Worm (Caenorhabditis elegans): Measurements from ENCODE around the gene gpa-2.

Gene gpa-2

DNA sequence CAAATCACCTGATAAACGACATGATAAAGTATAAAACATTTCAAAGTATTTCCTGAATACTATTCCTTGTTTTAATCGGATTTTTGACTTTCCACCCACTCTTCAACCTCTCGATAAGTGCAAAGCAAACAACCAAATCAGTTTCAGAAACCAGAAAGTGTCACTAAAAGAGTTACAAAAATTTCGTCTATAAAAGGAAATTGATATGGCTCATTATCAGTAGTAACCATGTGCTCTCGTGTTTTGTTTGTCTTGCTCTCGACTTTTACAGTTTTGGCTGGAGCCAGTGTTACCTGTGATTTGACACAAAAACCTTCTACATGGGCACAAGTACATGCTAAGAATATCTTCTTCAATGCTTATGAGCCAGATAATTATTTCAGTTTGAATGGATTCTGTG is 12.9 kb downstream of the gpa-2 start, which contains the start of gene F52E1.14 (continued):
- TF ChIP-seq php-3 (GFP tag; IDR thresholded peaks at IDR 0.05) (peak; percentile 37; the same call in 1 of the 2 replicates), hlh-11 (tag; optimal IDR thresholded peaks at IDR 0.05) (peak; percentile 72), dpl-1 (GFP tag; optimal IDR thresholded peaks at IDR 0.05) (no peak), pqm-1 (tag; optimal IDR thresholded peaks at IDR 0.05) (peak; percentile 67), cey-2 (tag; optimal IDR thresholded peaks at IDR 0.05; ENCODE audit: borderline replicate concordance, insufficient read depth) (peak; percentile 62), F44E2.7 (GFP tag; IDR thresholded peaks at IDR 0.05) (no peak)

DNA sequence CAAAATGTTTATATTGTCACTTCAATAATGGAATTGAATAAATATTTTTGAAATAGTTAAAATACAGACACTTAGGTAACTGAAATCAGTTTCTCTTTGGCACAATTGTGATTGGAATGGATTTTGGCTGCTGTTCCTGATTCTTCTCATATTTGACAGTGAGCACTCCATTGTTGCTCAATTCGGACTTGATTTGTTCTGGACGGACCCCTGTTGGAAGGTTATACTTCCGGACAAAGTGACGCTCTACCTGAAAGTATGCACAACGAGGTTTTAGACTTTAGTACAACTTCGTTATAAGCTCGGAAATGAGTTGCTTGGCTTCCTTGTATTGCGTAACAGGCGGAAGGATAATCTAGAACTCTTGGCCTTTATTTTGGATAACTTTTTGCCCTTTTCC is 14.0 kb downstream of the gpa-2 start:
- TF ChIP-seq nhr-237 (tag; optimal IDR thresholded peaks at IDR 0.05) (no peak), nhr-76 (tag; optimal IDR thresholded peaks at IDR 0.05) (no peak), daf-16 (GFP tag; optimal IDR thresholded peaks at IDR 0.05) (no peak), daf-16 (tag; optimal IDR thresholded peaks at IDR 0.05) (peak; percentile 9), ama-1 (optimal IDR thresholded peaks at IDR 0.05) (no peak), zfp-3 (GFP tag; conservative IDR thresholded peaks at IDR 0.05) (peak; percentile 48; the same call in 1 of the 2 replicates), vab-7 (GFP tag; IDR thresholded peaks at IDR 0.05) (no peak), nhr-25 (tag; optimal IDR thresholded peaks at IDR 0.05; ENCODE audit: borderline replicate concordance, insufficient read depth) (no peak), dmd-6 (GFP tag; IDR thresholded peaks at IDR 0.05) (no peak), zfp-2 (tag; optimal IDR thresholded peaks at IDR 0.05) (no peak), ZK546.5 (tag; optimal IDR thresholded peaks at IDR 0.05) (no peak), F44E2.7 (GFP tag; IDR thresholded peaks at IDR 0.05) (no peak), egl-27 (tag; optimal IDR thresholded peaks at IDR 0.05) (no peak), lim-7 (GFP tag; IDR thresholded peaks at IDR 0.05) (no peak), zag-1 (tag; optimal IDR thresholded peaks at IDR 0.05) (no peak), ceh-62 (tag; optimal IDR thresholded peaks at IDR 0.05) (no peak), unc-39 (tag; optimal IDR thresholded peaks at IDR 0.05) (no peak), gei-8 (GFP tag; optimal IDR thresholded peaks at IDR 0.05) (no peak), unc-62 (GFP tag; optimal IDR thresholded peaks at IDR 0.05 in 1 of 2) (peak in 1 of 2 experiments; percentile 59), unc-62 (tag; optimal IDR thresholded peaks at IDR 0.05) (no peak), D1046.2 (GFP tag; IDR thresholded peaks at IDR 0.05) (0 out of 2 replicates have a peak, but pooled peaks have one; percentile 37), mdt-29 (GFP tag; IDR thresholded peaks at IDR 0.05) (no peak), aha-1 (tag) (no peak), ceh-28 (tag; optimal IDR thresholded peaks at IDR 0.05) (no peak), nhr-11 (tag; optimal IDR thresholded peaks at IDR 0.05) (no peak), php-3 (GFP tag; IDR thresholded peaks at IDR 0.05) (0 out of 2 replicates have a peak, but pooled peaks have one; percentile 41), nhr-102 (tag; optimal IDR thresholded peaks at IDR 0.05) (no peak), F26F4.8 (GFP tag; conservative IDR thresholded peaks at IDR 0.05) (no peak), spr-3 (GFP tag; optimal IDR thresholded peaks at IDR 0.05) (no peak), zip-11 (GFP tag; IDR thresholded peaks at IDR 0.05) (no peak)

DNA sequence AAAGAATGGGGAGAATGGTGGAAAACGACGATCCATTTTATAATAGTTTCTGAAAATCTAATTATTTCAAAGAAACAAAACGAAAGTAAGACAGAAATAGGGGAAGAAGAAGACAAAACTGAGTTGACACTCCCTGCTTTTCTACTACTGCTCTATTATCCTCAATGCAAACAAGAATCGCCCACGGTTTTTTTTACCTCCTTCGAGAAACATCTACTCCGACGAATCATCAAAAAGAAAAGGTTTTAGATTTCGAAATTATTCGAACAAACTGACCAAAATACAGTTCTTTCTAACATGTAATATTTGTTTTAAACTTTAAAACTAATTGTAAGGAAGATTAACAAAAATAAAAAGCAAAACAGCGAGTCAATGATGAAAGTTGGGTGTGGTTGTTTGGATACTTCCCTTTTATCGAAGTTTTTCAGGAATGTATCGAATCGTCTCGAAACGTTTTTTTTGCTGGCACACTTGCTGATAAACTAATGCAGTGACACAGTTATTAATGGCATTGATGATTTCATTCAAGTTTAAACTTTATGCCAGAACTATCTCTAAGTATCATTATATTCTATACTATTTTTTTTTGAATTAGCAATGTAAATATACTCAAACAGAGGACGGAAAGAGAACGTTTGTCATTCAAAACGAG is 15.2 kb downstream of the gpa-2 start, which contains the start of gene hsp-17:
Gene hsp-17 (minus strand): TSS at position 51 of the 652 bp plus-strand sequence.
- TF ChIP-seq D1046.2 (GFP tag; IDR thresholded peaks at IDR 0.05) (no peak), nhr-28 (tag; optimal IDR thresholded peaks at IDR 0.05) (peak; percentile 15), pqm-1 (tag; optimal IDR thresholded peaks at IDR 0.05) (peak; percentile 16), T20F7.1 (GFP tag; optimal IDR thresholded peaks at IDR 0.05) (no peak), nhr-10 (tag; optimal IDR thresholded peaks at IDR 0.05) (no peak), zfp-2 (tag; optimal IDR thresholded peaks at IDR 0.05) (no peak), zip-2 (tag; optimal IDR thresholded peaks at IDR 0.05) (no peak), dve-1 (tag; optimal IDR thresholded peaks at IDR 0.05; ENCODE audit: insufficient read depth) (no peak), cey-2 (tag; optimal IDR thresholded peaks at IDR 0.05; ENCODE audit: borderline replicate concordance, insufficient read depth) (no peak), daf-16 (GFP tag; optimal IDR thresholded peaks at IDR 0.05) (no peak), daf-16 (tag; optimal IDR thresholded peaks at IDR 0.05) (peak; percentile 68), nhr-111 (GFP tag; optimal IDR thresholded peaks at IDR 0.05) (no peak), T26A8.4 (GFP tag; IDR thresholded peaks at IDR 0.05) (no peak), mes-2 (tag; optimal IDR thresholded peaks at IDR 0.05; ENCODE audit: poor library complexity, severe bottlenecking) (no peak), daf-12 (tag; optimal IDR thresholded peaks at IDR 0.05) (no peak), nhr-237 (tag; optimal IDR thresholded peaks at IDR 0.05) (no peak), lir-3 (tag; optimal IDR thresholded peaks at IDR 0.05) (no peak), dmd-6 (GFP tag; IDR thresholded peaks at IDR 0.05) (peak; percentile 27; the same call in 1 of the 2 replicates), lin-39 (tag; optimal IDR thresholded peaks at IDR 0.05) (no peak), skn-1 (tag; optimal IDR thresholded peaks at IDR 0.05) (no peak), zag-1 (tag; optimal IDR thresholded peaks at IDR 0.05) (no peak), attf-4 (tag; optimal IDR thresholded peaks at IDR 0.05) (no peak), nhr-48 (tag; optimal IDR thresholded peaks at IDR 0.05) (no peak), R02D3.7 (tag; optimal IDR thresholded peaks at IDR 0.05) (no peak)
